Worm (Caenorhabditis elegans) whole organism, L1 larva: Measurements from ENCODE around the gene let-23.

Source experiments
- elt-3 ChIP-seq, 6 experiments: fragments of 150-350 bp in 1 of 6; sonication (generic microtip); optimal IDR thresholded peaks; 2 replicates each; lab custom pipeline; 2017 to 2018; ENCODE audit warnings: missing biosample characterization in 6 of 6, missing genetic modification characterization in 6 of 6, inconsistent platforms in 1 of 6
- mdl-1 ChIP-seq, 2 experiments: fragments of 150-350 bp; optimal IDR thresholded peaks; 2 replicates each; lab custom pipeline; 2014 to 2017; ENCODE audit warnings: missing biosample characterization in 2 of 2, missing genetic modification characterization in 2 of 2, inconsistent platforms in 1 of 2
- pqm-1 ChIP-seq: sonication (generic microtip); optimal IDR thresholded peaks from 3 replicates; lab custom pipeline; 2017; ENCODE audit warnings: missing biosample characterization, missing genetic modification characterization
- skn-1 ChIP-seq: fragments of 150-350 bp; optimal IDR thresholded peaks from 2 replicates; lab custom pipeline; 2014; ENCODE audit warnings: missing biosample characterization, missing genetic modification characterization
- unc-130 ChIP-seq: fragments of 150-350 bp; optimal IDR thresholded peaks from 2 replicates; lab custom pipeline; 2017; ENCODE audit warnings: missing biosample characterization, missing genetic modification characterization, inconsistent platforms
- unc-86 ChIP-seq: sonication (generic microtip); optimal IDR thresholded peaks from 2 replicates; lab custom pipeline; 2016; ENCODE audit warnings: missing genetic modification characterization, missing compliant biosample characterization

DNA sequence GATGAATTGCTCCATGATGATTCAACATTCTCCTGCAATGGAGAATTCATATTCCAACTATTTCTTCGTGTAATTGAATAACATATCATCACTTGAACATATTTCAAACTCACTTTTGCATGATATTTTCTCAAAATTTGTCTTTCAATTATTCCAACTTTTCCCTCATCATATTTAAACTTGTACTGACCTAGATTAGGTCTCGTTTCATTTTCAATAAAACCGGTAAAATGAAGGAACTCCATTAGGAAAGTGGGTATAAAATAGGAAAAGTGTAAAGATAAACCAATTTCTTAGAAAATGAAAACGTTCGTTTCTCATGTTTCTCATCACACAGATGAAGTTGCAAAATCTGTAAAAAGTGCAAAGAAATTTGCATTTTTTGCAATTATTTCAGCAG is 45.1 kb upstream of the let-23 start, which contains the start of gene col-78:
- no peak for TF ChIP-seq unc-130 (tag; lab: Kevin White, UChicago)
- no peak for TF ChIP-seq unc-86 (tag; lab: Kevin White, UChicago)
- no peak for TF ChIP-seq mdl-1 (tag; optimal IDR thresholded peaks at IDR 0.05; lab: Kevin White, UChicago)
- no peak for TF ChIP-seq pqm-1 (tag; lab: Kevin White, UChicago)
- TF ChIP-seq skn-1 = no peak
- TF ChIP-seq elt-3 (tag; optimal IDR thresholded peaks at IDR 0.05; lab: Kevin White, UChicago) = no peak
